Worm (Caenorhabditis elegans) whole organism, midembryonic: ENCODE results near the gene str-174.

Source experiments
- T22C8.4 ChIP-seq: fragments of 200-800 bp; sonication (Bioruptor generic); IDR thresholded peaks from 2 replicates; pipeline ENCODE4 v1.3.6; 2022; ENCODE audit warnings: missing genetic modification characterization, missing compliant biosample characterization
- cog-1 ChIP-seq: sonication (generic microtip); optimal IDR thresholded peaks from 2 replicates; lab custom pipeline; 2016; ENCODE audit warnings: missing genetic modification characterization, missing compliant biosample characterization
- flt-1 ChIP-seq: fragments of 200-800 bp; sonication (Bioruptor generic); IDR thresholded peaks from 2 replicates; pipeline ENCODE4 v1.3.6; 2022; ENCODE audit warnings: missing genetic modification characterization, missing compliant biosample characterization
- klf-2 ChIP-seq: fragments of 200-800 bp; sonication (Bioruptor generic); conservative IDR thresholded peaks from 2 replicates; pipeline ENCODE4 v1.3.6; 2022; ENCODE audit warnings: missing genetic modification reagents, missing genetic modification characterization, missing compliant biosample characterization
- med-1 ChIP-seq: sonication (generic microtip); optimal IDR thresholded peaks from 2 replicates; lab custom pipeline; 2017; ENCODE audit warnings: missing genetic modification characterization, mild to moderate bottlenecking, missing compliant biosample characterization, antibody characterized with exemption, missing genetic modification reagents; ENCODE audit not compliant: insufficient read depth
- ref-1 ChIP-seq: fragments of 200-800 bp; sonication (Bioruptor generic); conservative IDR thresholded peaks from 2 replicates; pipeline ENCODE4 v1.3.6; 2022; ENCODE audit warnings: missing genetic modification reagents, missing genetic modification characterization, missing compliant biosample characterization
- tab-1 ChIP-seq: fragments of 200-800 bp; sonication (Bioruptor generic); IDR thresholded peaks from 2 replicates; pipeline ENCODE4 v1.3.6; 2022; ENCODE audit warnings: missing genetic modification characterization, missing compliant biosample characterization
- ztf-23 ChIP-seq: fragments of 200-800 bp; sonication (Bioruptor generic); IDR thresholded peaks from 2 replicates; pipeline ENCODE4 v1.3.6; 2022; ENCODE audit warnings: missing genetic modification reagents, missing genetic modification characterization, missing compliant biosample characterization
- ztf-29 ChIP-seq: fragments of 200-800 bp; sonication (Bioruptor generic); IDR thresholded peaks from 2 replicates; pipeline ENCODE4 v1.3.6; 2022; ENCODE audit warnings: missing genetic modification reagents, missing genetic modification characterization, missing compliant biosample characterization

str-174 gene

ce11 chrIV:4887258-4887657, 12.8 kb upstream of the str-174 start, which contains the start of gene T08B6.1:
Gene T08B6.1, minus strand, starts transcription at chrIV:4887358.
- TF ChIP-seq ref-1 (GFP tag; lab: Robert Waterston, UW) (no peak), ztf-29 (GFP tag; lab: Robert Waterston, UW) (no peak), flt-1 (no peak), klf-2 (GFP tag; lab: Robert Waterston, UW) (no peak), tab-1 (no peak), ztf-23 (no peak), cog-1 (tag; lab: Kevin White, UChicago) (no peak), med-1 (GFP tag; lab: Kevin White, UChicago) (no peak), T22C8.4 (GFP tag; lab: Robert Waterston, UW) (no peak)

- TF ChIP-seq cog-1 (tag; lab: Kevin White, UChicago) (no peak), ztf-29 (GFP tag; lab: Robert Waterston, UW) (no peak), med-1 (GFP tag; lab: Kevin White, UChicago) (no peak), flt-1 (peak; percentile 23; the same call in 1 of the 2 replicates), tab-1 (no peak), ztf-23 (no peak)
Observed at ce11 chrIV:4885435-4885834, 10.9 kb upstream of the str-174 start.

DNA sequence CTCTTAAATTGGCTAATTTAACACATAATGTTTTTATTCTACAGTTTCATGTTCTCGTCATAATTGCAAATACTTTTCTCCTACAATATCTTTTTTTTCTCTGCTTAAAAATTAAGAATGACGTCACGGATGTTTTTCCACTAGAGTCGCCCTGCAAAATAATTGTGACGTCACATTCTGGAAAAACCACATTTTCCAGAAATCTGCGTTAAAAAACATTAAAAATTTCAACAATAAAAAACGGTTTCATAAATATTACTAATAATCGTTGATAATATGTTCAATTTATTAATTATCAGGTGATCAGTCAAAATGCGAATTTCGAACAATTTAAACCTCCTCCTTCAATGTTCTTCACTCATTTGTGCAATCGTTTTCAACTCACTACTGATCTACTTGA, 9.5 kb upstream of the str-174 start, which contains the start of gene str-166:
str-166 (plus strand) TSS at position 301 of the 400 bp plus-strand sequence.
- TF ChIP-seq ref-1 (GFP tag; lab: Robert Waterston, UW) (no peak), klf-2 (GFP tag; lab: Robert Waterston, UW) (no peak), ztf-23 (no peak), ztf-29 (GFP tag; lab: Robert Waterston, UW) (no peak), T22C8.4 (GFP tag; lab: Robert Waterston, UW) (no peak), tab-1 (no peak), med-1 (GFP tag; lab: Kevin White, UChicago) (no peak), cog-1 (tag; lab: Kevin White, UChicago) (no peak), flt-1 (no peak)

DNA sequence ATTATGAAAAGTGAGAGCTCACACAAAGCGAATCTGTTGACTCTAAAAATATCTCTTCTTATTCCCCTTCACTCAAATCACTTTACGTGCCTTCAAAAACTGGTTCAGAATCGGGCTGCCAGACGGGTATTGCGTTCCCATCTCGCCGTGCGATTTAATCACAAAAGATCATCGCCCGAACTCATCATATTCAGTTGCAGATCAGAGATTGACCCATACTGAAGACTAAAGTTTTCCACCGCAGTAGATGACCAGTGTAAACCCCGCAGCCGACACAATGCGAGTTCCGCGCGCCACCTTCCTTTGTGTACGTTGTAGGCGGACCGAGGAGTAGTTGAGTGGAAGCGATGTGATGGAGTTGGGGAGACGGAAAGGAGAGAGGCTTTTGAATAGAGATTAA, 6.1 kb upstream of the str-174 start:
- TF ChIP-seq klf-2 (GFP tag; lab: Robert Waterston, UW), result no peak
- peak; percentile 27; the same call in 1 of the 2 replicates for TF ChIP-seq tab-1
- 0 out of 2 replicates have a peak, but pooled peaks have one; percentile 11 for TF ChIP-seq flt-1
- no peak for TF ChIP-seq cog-1 (tag; lab: Kevin White, UChicago)

- TF ChIP-seq tab-1 (no peak), med-1 (GFP tag; lab: Kevin White, UChicago) (no peak), ztf-29 (GFP tag; lab: Robert Waterston, UW) (no peak), ztf-23 (no peak), flt-1 (no peak), cog-1 (tag; lab: Kevin White, UChicago) (no peak), T22C8.4 (GFP tag; lab: Robert Waterston, UW) (no peak), ref-1 (GFP tag; lab: Robert Waterston, UW) (no peak), klf-2 (GFP tag; lab: Robert Waterston, UW) (no peak)
Observed at ce11 chrIV:4877102-4877501, 2.6 kb upstream of the str-174 start, which contains the start of gene str-170. Gene str-170, plus strand, starts transcription at chrIV:4877402.

DNA sequence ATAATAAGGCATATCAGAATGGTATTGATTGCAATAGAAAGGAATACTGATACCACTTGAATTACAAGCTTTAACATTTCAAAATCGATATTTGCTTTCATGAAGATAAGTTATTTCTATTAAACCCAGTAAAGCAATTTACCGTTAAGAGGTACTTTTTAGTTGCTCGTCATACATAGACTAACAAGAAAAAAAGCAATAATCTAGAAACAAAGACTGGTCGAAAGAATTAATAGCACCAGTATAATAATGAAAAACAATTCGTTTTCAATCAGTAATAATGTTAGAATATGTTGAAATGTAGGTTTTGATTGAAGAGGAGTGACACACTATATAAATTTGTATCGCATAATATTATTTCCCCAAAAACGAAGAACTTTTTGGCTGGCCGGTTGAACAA, 4.0 kb downstream of the str-174 start, which contains the start of gene str-175:
str-175 (minus strand) TSS at position 101 of the 400 bp plus-strand sequence.
- no peak for TF ChIP-seq flt-1
- TF ChIP-seq ztf-23, result no peak
- TF ChIP-seq cog-1 (tag; lab: Kevin White, UChicago), result no peak
- TF ChIP-seq ztf-29 (GFP tag; lab: Robert Waterston, UW), result no peak
- TF ChIP-seq klf-2 (GFP tag; lab: Robert Waterston, UW), result no peak
- TF ChIP-seq tab-1, result no peak
- TF ChIP-seq med-1 (GFP tag; lab: Kevin White, UChicago), result no peak
- no peak for TF ChIP-seq T22C8.4 (GFP tag; lab: Robert Waterston, UW)
- no peak for TF ChIP-seq ref-1 (GFP tag; lab: Robert Waterston, UW)

ce11 chrIV:4867610-4868009, 6.9 kb downstream of the str-174 start, which contains the start of gene str-172:
Gene str-172, minus strand, starts transcription at chrIV:4867710.
- no peak for TF ChIP-seq klf-2 (GFP tag; lab: Robert Waterston, UW)
- TF ChIP-seq med-1 (GFP tag; lab: Kevin White, UChicago), result no peak
- TF ChIP-seq flt-1, result no peak
- TF ChIP-seq cog-1 (tag; lab: Kevin White, UChicago), result no peak
- no peak for TF ChIP-seq ztf-29 (GFP tag; lab: Robert Waterston, UW)
- no peak for TF ChIP-seq ref-1 (GFP tag; lab: Robert Waterston, UW)
- TF ChIP-seq T22C8.4 (GFP tag; lab: Robert Waterston, UW), result no peak
- TF ChIP-seq tab-1, result no peak
- TF ChIP-seq ztf-23, result no peak

ce11 chrIV:4866599-4866998, 7.9 kb downstream of the str-174 start:
- TF ChIP-seq tab-1 (no peak), med-1 (GFP tag; lab: Kevin White, UChicago) (no peak), klf-2 (GFP tag; lab: Robert Waterston, UW) (no peak), cog-1 (tag; lab: Kevin White, UChicago) (no peak), flt-1 (no peak), T22C8.4 (GFP tag; lab: Robert Waterston, UW) (no peak), ztf-29 (GFP tag; lab: Robert Waterston, UW) (no peak), ref-1 (GFP tag; lab: Robert Waterston, UW) (no peak), ztf-23 (no peak)

ce11 chrIV:4864524-4864923, 10.0 kb downstream of the str-174 start:
- TF ChIP-seq flt-1 (0 out of 2 replicates have a peak, but pooled peaks have one; percentile 22), ref-1 (GFP tag; lab: Robert Waterston, UW) (no peak)

- no peak for TF ChIP-seq cog-1 (tag; lab: Kevin White, UChicago)
- no peak for TF ChIP-seq T22C8.4 (GFP tag; lab: Robert Waterston, UW)
- TF ChIP-seq ztf-23, result no peak
- no peak for TF ChIP-seq tab-1
- TF ChIP-seq ztf-29 (GFP tag; lab: Robert Waterston, UW), result no peak
- no peak for TF ChIP-seq flt-1
- no peak for TF ChIP-seq med-1 (GFP tag; lab: Kevin White, UChicago)
- TF ChIP-seq klf-2 (GFP tag; lab: Robert Waterston, UW), result no peak
- no peak for TF ChIP-seq ref-1 (GFP tag; lab: Robert Waterston, UW)
Observed at ce11 chrIV:4861449-4861848, 13.1 kb downstream of the str-174 start, which contains the start of the genes Y17G9A.4 and str-173. Gene Y17G9A.4, minus strand, starts transcription at chrIV:4861549. Gene str-173, plus strand, starts transcription at chrIV:4861773.
